Fruit fly (Drosophila melanogaster) whole organism, embryonic: ENCODE measurements around the gene CG10587.
A peak's percentile ranks its signal among the peaks of the same experiment; 100 is the strongest.

ENCODE experiments used
- Asciz ChIP-seq: fragments of 200-800 bp; sonication (Bioruptor generic); optimal IDR thresholded peaks from 2 replicates; lab custom pipeline; 2017; ENCODE audit warnings: missing biosample characterization, mild to moderate bottlenecking, missing genetic modification characterization, missing genetic modification reagents
- Atf3 ChIP-seq: fragments of 200-800 bp; sonication (Bioruptor generic); optimal IDR thresholded peaks from 3 replicates; lab custom pipeline; 2016; ENCODE audit warnings: missing biosample characterization, missing genetic modification characterization
- CG10366 ChIP-seq: fragments of 200-800 bp; sonication (Bioruptor generic); IDR thresholded peaks from 2 replicates; pipeline ENCODE4 v1.3.6; 2022; ENCODE audit warnings: missing biosample characterization, missing genetic modification characterization
- CG10565 ChIP-seq: fragments of 200-800 bp; sonication (Bioruptor generic); optimal IDR thresholded peaks from 3 replicates; lab custom pipeline; 2016; ENCODE audit warnings: missing biosample characterization, mild to moderate bottlenecking, missing genetic modification characterization
- CG10654 ChIP-seq: fragments of 200-800 bp; sonication (Bioruptor generic); optimal IDR thresholded peaks from 2 replicates; lab custom pipeline; 2016; ENCODE audit warnings: missing biosample characterization, missing genetic modification characterization
- CG11695 ChIP-seq: fragments of 200-800 bp; sonication (Bioruptor generic); IDR thresholded peaks from 3 replicates; pipeline ENCODE4 v1.3.6; 2022; ENCODE audit warnings: missing biosample characterization, missing genetic modification characterization
- CG1233 ChIP-seq: fragments of 200-800 bp; sonication (Bioruptor generic); optimal IDR thresholded peaks from 4 replicates; lab custom pipeline; 2018; ENCODE audit warnings: missing biosample characterization, mild to moderate bottlenecking, missing genetic modification characterization
- CG12391 ChIP-seq: fragments of 200-800 bp; sonication (Bioruptor generic); optimal IDR thresholded peaks from 3 replicates; lab custom pipeline; 2018; ENCODE audit warnings: missing biosample characterization, mild to moderate bottlenecking, missing genetic modification characterization, moderate library complexity
- CG13123 ChIP-seq: fragments of 200-800 bp; sonication (Bioruptor generic); optimal IDR thresholded peaks from 2 replicates; lab custom pipeline; 2016; ENCODE audit warnings: missing biosample characterization, missing genetic modification characterization
- CG14667 ChIP-seq: fragments of 200-800 bp; sonication (Bioruptor generic); IDR thresholded peaks from 2 replicates; pipeline ENCODE4 v1.3.6; 2022; ENCODE audit warnings: missing biosample characterization, missing genetic modification characterization
- CG14965 ChIP-seq: fragments of 200-800 bp; sonication (Bioruptor generic); optimal IDR thresholded peaks from 2 replicates; lab custom pipeline; 2016; ENCODE audit warnings: missing biosample characterization, missing genetic modification characterization, borderline replicate concordance
- CG1602 ChIP-seq: fragments of 200-800 bp; sonication (Bioruptor generic); optimal IDR thresholded peaks from 3 replicates; lab custom pipeline; 2016; ENCODE audit warnings: missing biosample characterization, missing genetic modification characterization
- CG17359 ChIP-seq: fragments of 200-800 bp; sonication (Bioruptor generic); optimal IDR thresholded peaks from 3 replicates; lab custom pipeline; 2018; ENCODE audit warnings: missing biosample characterization, mild to moderate bottlenecking, missing genetic modification characterization, moderate library complexity
- CG17385 ChIP-seq: fragments of 200-800 bp; sonication (Bioruptor generic); optimal IDR thresholded peaks from 3 replicates; lab custom pipeline; 2018; ENCODE audit warnings: missing biosample characterization, mild to moderate bottlenecking, missing genetic modification characterization
- CG17568 ChIP-seq: fragments of 200-800 bp; sonication (Bioruptor generic); optimal IDR thresholded peaks from 2 replicates; lab custom pipeline; 2018; ENCODE audit warnings: missing biosample characterization, mild to moderate bottlenecking, missing genetic modification characterization, moderate library complexity
- CG17829 ChIP-seq: fragments of 200-800 bp; optimal IDR thresholded peaks from 2 replicates; lab custom pipeline; 2019; ENCODE audit warnings: missing biosample characterization, mild to moderate bottlenecking, missing genetic modification characterization, moderate library complexity
- CG1832 ChIP-seq: fragments of 200-800 bp; sonication (Bioruptor generic); optimal IDR thresholded peaks from 2 replicates; lab custom pipeline; 2017; ENCODE audit warnings: missing biosample characterization, mild to moderate bottlenecking, missing genetic modification characterization, inconsistent platforms
- CG18619 ChIP-seq: fragments of 200-800 bp; sonication (Bioruptor generic); optimal IDR thresholded peaks from 3 replicates; lab custom pipeline; 2017; ENCODE audit warnings: missing biosample characterization, mild to moderate bottlenecking, missing genetic modification characterization
- CG32532 ChIP-seq: fragments of 200-800 bp; sonication (Bioruptor generic); IDR thresholded peaks from 2 replicates; pipeline ENCODE4 v1.3.6; 2022; ENCODE audit warnings: missing biosample characterization, missing genetic modification characterization
- CG6813 ChIP-seq: fragments of 200-800 bp; sonication (Bioruptor generic); optimal IDR thresholded peaks from 2 replicates; lab custom pipeline; 2017; ENCODE audit warnings: missing biosample characterization, missing genetic modification characterization, mild to moderate bottlenecking, moderate library complexity, missing genetic modification reagents
- Chrac-16 ChIP-seq: fragments of 200-800 bp; sonication (Bioruptor generic); optimal IDR thresholded peaks from 3 replicates; lab custom pipeline; 2016; ENCODE audit warnings: missing biosample characterization, missing genetic modification characterization
- Drgx ChIP-seq: fragments of 200-800 bp; sonication (Bioruptor generic); IDR thresholded peaks from 2 replicates; pipeline ENCODE4 v1.3.6; 2022; ENCODE audit warnings: missing biosample characterization, missing genetic modification characterization
- ERR ChIP-seq: fragments of 200-800 bp; sonication (Bioruptor generic); optimal IDR thresholded peaks from 2 replicates; lab custom pipeline; 2016; ENCODE audit warnings: missing biosample characterization, missing genetic modification characterization
- Fer3 ChIP-seq: fragments of 200-800 bp; sonication (Bioruptor generic); optimal IDR thresholded peaks from 2 replicates; lab custom pipeline; 2018; ENCODE audit warnings: missing biosample characterization, mild to moderate bottlenecking, missing genetic modification characterization, moderate library complexity
- GATAe ChIP-seq: fragments of 200-800 bp; sonication (Bioruptor generic); conservative IDR thresholded peaks from 2 replicates; pipeline ENCODE4 v1.3.6; 2022; ENCODE audit warnings: missing biosample characterization, missing genetic modification characterization
- HLH3B ChIP-seq: fragments of 200-800 bp; sonication (Bioruptor generic); IDR thresholded peaks from 2 replicates; pipeline ENCODE4 v1.3.6; 2022; ENCODE audit warnings: missing biosample characterization, missing genetic modification characterization
- Hmr ChIP-seq: fragments of 200-800 bp; sonication (Bioruptor generic); optimal IDR thresholded peaks from 3 replicates; lab custom pipeline; 2017; ENCODE audit warnings: mild to moderate bottlenecking, missing biosample characterization, missing genetic modification reagents, missing genetic modification characterization
- Hsf ChIP-seq: fragments of 200-800 bp; sonication (Bioruptor generic); optimal IDR thresholded peaks from 3 replicates; lab custom pipeline; 2016; ENCODE audit warnings: missing biosample characterization, missing genetic modification characterization
- ap ChIP-seq: fragments of 200-800 bp; sonication (Bioruptor generic); IDR thresholded peaks from 2 replicates; pipeline ENCODE4 v1.3.6; 2022; ENCODE audit warnings: missing biosample characterization, missing genetic modification characterization
- ase ChIP-seq: fragments of 200-800 bp; sonication (Bioruptor generic); IDR thresholded peaks from 3 replicates; pipeline ENCODE4 v1.3.6; 2022; ENCODE audit warnings: missing biosample characterization, missing genetic modification characterization
- br ChIP-seq: fragments of >200 bp; optimal IDR thresholded peaks from 2 replicates; lab custom pipeline; 2017
- bsh ChIP-seq, 2 experiments: fragments of 200-800 bp; sonication (Bioruptor generic); optimal IDR thresholded peaks; 2 replicates each; lab custom pipeline; 2017 to 2018; ENCODE audit warnings: mild to moderate bottlenecking in 2 of 2, missing biosample characterization in 2 of 2, missing genetic modification characterization in 2 of 2, moderate library complexity in 1 of 2
- cad ChIP-seq: fragments of >200 bp; optimal IDR thresholded peaks from 2 replicates; lab custom pipeline; 2017; ENCODE audit warnings: missing biosample characterization, missing genetic modification characterization
- cato ChIP-seq: fragments of 200-800 bp; sonication (Bioruptor generic); optimal IDR thresholded peaks from 2 replicates; lab custom pipeline; 2016; ENCODE audit warnings: missing biosample characterization, missing genetic modification characterization, borderline replicate concordance
- gsb ChIP-seq: fragments of 200-800 bp; sonication (Bioruptor generic); IDR thresholded peaks from 2 replicates; pipeline ENCODE4 v1.3.6; 2022; ENCODE audit warnings: missing biosample characterization, missing genetic modification characterization
- ind ChIP-seq: fragments of 200-800 bp; sonication (Bioruptor generic); optimal IDR thresholded peaks from 3 replicates; lab custom pipeline; 2016; ENCODE audit warnings: missing biosample characterization, missing genetic modification characterization
- lbe ChIP-seq: fragments of 200-800 bp; sonication (Bioruptor generic); optimal IDR thresholded peaks from 2 replicates; lab custom pipeline; 2016; ENCODE audit warnings: missing biosample characterization, mild to moderate bottlenecking, missing genetic modification characterization
- oc ChIP-seq: fragments of 200-800 bp; sonication (Bioruptor generic); optimal IDR thresholded peaks from 2 replicates; lab custom pipeline; 2018; ENCODE audit warnings: missing biosample characterization, mild to moderate bottlenecking, missing genetic modification characterization, moderate library complexity
- pan ChIP-seq, 4 experiments: fragments of >200 bp in 3 of 4; fragments of 200-800 bp in 1 of 4; sonication (Bioruptor generic) in 1 of 4; optimal IDR thresholded peaks in 3 of 4; IDR thresholded peaks in 1 of 4; 2 replicates each; pipeline versions ENCODE4 v1.3.6 to Lab custom; 2017 to 2022; ENCODE audit warnings: missing biosample characterization in 2 of 4, missing genetic modification characterization in 2 of 4, mixed read lengths in 1 of 4
- peb ChIP-seq: fragments of 200-800 bp; sonication (Bioruptor generic); IDR thresholded peaks from 2 replicates; pipeline ENCODE4 v1.3.6; 2022; ENCODE audit warnings: missing biosample characterization, missing genetic modification characterization
- phol ChIP-seq: fragments of 200-800 bp; sonication (Bioruptor generic); optimal IDR thresholded peaks from 3 replicates; lab custom pipeline; 2018; ENCODE audit warnings: missing biosample characterization, mild to moderate bottlenecking, missing genetic modification characterization, moderate library complexity
- pnt ChIP-seq: fragments of 200-800 bp; sonication (Bioruptor generic); optimal IDR thresholded peaks from 3 replicates; lab custom pipeline; 2016; ENCODE audit warnings: missing biosample characterization, missing genetic modification characterization
- schlank ChIP-seq: fragments of 200-800 bp; sonication (Bioruptor generic); optimal IDR thresholded peaks from 2 replicates; lab custom pipeline; 2018; ENCODE audit warnings: missing biosample characterization, mild to moderate bottlenecking, missing genetic modification characterization
- sens ChIP-seq: fragments of 200-800 bp; sonication (Bioruptor generic); peaks from one replicate; lab custom pipeline; 2016; ENCODE audit warnings: missing biosample characterization, missing genetic modification characterization
- slbo ChIP-seq: fragments of 200-800 bp; sonication (Bioruptor generic); IDR thresholded peaks from 2 replicates; pipeline ENCODE4 v1.3.6; 2022; ENCODE audit warnings: missing biosample characterization, missing genetic modification characterization
- sqz ChIP-seq: fragments of 200-800 bp; sonication (Bioruptor generic); optimal IDR thresholded peaks from 3 replicates; lab custom pipeline; 2018; ENCODE audit warnings: missing biosample characterization, mild to moderate bottlenecking, missing genetic modification characterization
- sug ChIP-seq: fragments of 200-800 bp; optimal IDR thresholded peaks from 2 replicates; lab custom pipeline; 2019; ENCODE audit warnings: missing biosample characterization, mild to moderate bottlenecking, missing genetic modification characterization, moderate library complexity
- tap ChIP-seq: fragments of 200-800 bp; optimal IDR thresholded peaks from 3 replicates; lab custom pipeline; 2019; ENCODE audit warnings: missing biosample characterization, mild to moderate bottlenecking, missing genetic modification characterization, moderate library complexity
- tio ChIP-seq: fragments of 200-800 bp; sonication (Bioruptor generic); optimal IDR thresholded peaks from 2 replicates; lab custom pipeline; 2017; ENCODE audit warnings: missing biosample characterization, missing genetic modification characterization, inconsistent platforms
- trem ChIP-seq: fragments of 200-800 bp; optimal IDR thresholded peaks from 3 replicates; lab custom pipeline; 2019; ENCODE audit warnings: missing biosample characterization, mild to moderate bottlenecking, missing genetic modification characterization, moderate library complexity
- tx ChIP-seq: fragments of 200-800 bp; sonication (Bioruptor generic); optimal IDR thresholded peaks from 2 replicates; lab custom pipeline; 2016; ENCODE audit warnings: missing biosample characterization, missing genetic modification characterization

Gene CG10587

dm6 chr3L:20950136-20950499 is 12.2 kb downstream of the CG10587 start (continued):
- TF ChIP-seq slbo (GFP tag; lab: Robert Waterston, UW) (no peak), tx (no peak), lbe (peak; percentile 90), Fer3 (tag; lab: Kevin White, UChicago) (peak; percentile 11), cad (no peak), CG17359 (peak; percentile 83), CG10654 (peak; percentile 21), Asciz (GFP tag; lab: Kevin White, UChicago) (peak; percentile 78), Atf3 (GFP tag; lab: Kevin White, UChicago) (no peak), ERR (no peak), Hsf (peak; percentile 60), ase (peak; percentile 48; the same call in 1 of the 3 replicates), CG12391 (tag; lab: Kevin White, UChicago) (peak; percentile 74), tio (GFP tag; lab: Kevin White, UChicago) (peak; percentile 41), Drgx (GFP tag; lab: Robert Waterston, UW) (peak; percentile 80), CG10565 (GFP tag; lab: Kevin White, UChicago) (no peak), CG10366 (GFP tag; lab: Robert Waterston, UW) (peak; percentile 22; the same call in 1 of the 2 replicates), cato (GFP tag; lab: Kevin White, UChicago) (peak; percentile 6), CG14965 (no peak), CG17829 (tag; lab: Kevin White, UChicago) (peak; percentile 81), CG1602 (GFP tag; lab: Kevin White, UChicago) (peak; percentile 59), HLH3B (peak; percentile 58; the same call in 1 of the 2 replicates), Hmr (GFP tag; lab: Kevin White, UChicago) (peak; percentile 4), tap (peak; percentile 64), peb (peak; percentile 56; the same call in 1 of the 2 replicates), GATAe (GFP tag; lab: Robert Waterston, UW) (no peak), bsh (GFP tag; optimal IDR thresholded peaks at IDR 0.05; lab: Kevin White, UChicago) (peak; percentile 88 to 91), CG1832 (no peak), sens (GFP tag; lab: Kevin White, UChicago) (peak; percentile 97), sug (tag; lab: Kevin White, UChicago) (no peak), schlank (no peak), pnt (peak; percentile 11), Chrac-16 (GFP tag; lab: Kevin White, UChicago) (peak; percentile 45), pan (optimal IDR thresholded peaks at IDR 0.05; lab: Kevin White, UChicago) (no peak), pan (GFP tag; optimal IDR thresholded peaks at IDR 0.05 in 1 of 2, IDR thresholded peaks at IDR 0.05 in 1 of 2) (peak in 1 of 2 experiments; percentile 55), ap (0 out of 2 replicates have a peak, but pooled peaks have one; percentile 26), CG17568 (peak; percentile 5), oc (tag; lab: Kevin White, UChicago) (peak; percentile 79), trem (tag; lab: Kevin White, UChicago) (peak; percentile 73), CG32532 (no peak), CG18619 (GFP tag; lab: Kevin White, UChicago) (peak; percentile 48), phol (tag; lab: Kevin White, UChicago) (peak; percentile 86), CG14667 (GFP tag; lab: Robert Waterston, UW) (no peak), CG17385 (GFP tag; lab: Kevin White, UChicago) (peak; percentile 57), sqz (GFP tag; lab: Kevin White, UChicago) (peak; percentile 40), gsb (no peak), CG1233 (GFP tag; lab: Kevin White, UChicago) (peak; percentile 39), CG13123 (peak; percentile 5), CG6813 (GFP tag; lab: Kevin White, UChicago) (no peak), CG11695 (peak; percentile 57; the same call in 2 of the 3 replicates), ind (GFP tag; lab: Kevin White, UChicago) (peak; percentile 58), br (lab: Kevin White, UChicago) (no peak)
